Fruit fly (Drosophila melanogaster) ovary, adult (tissue): ENCODE results near the gene Ran-like.

Experiments used
- CG17801 ChIP-seq: fragments of 200-800 bp; optimal IDR thresholded peaks from 2 replicates; lab custom pipeline; 2019; ENCODE audit warnings: missing biosample characterization, mild to moderate bottlenecking, missing genetic modification characterization, moderate library complexity; ENCODE audit not compliant: partially characterized antibody

Gene Ran-like

DNA sequence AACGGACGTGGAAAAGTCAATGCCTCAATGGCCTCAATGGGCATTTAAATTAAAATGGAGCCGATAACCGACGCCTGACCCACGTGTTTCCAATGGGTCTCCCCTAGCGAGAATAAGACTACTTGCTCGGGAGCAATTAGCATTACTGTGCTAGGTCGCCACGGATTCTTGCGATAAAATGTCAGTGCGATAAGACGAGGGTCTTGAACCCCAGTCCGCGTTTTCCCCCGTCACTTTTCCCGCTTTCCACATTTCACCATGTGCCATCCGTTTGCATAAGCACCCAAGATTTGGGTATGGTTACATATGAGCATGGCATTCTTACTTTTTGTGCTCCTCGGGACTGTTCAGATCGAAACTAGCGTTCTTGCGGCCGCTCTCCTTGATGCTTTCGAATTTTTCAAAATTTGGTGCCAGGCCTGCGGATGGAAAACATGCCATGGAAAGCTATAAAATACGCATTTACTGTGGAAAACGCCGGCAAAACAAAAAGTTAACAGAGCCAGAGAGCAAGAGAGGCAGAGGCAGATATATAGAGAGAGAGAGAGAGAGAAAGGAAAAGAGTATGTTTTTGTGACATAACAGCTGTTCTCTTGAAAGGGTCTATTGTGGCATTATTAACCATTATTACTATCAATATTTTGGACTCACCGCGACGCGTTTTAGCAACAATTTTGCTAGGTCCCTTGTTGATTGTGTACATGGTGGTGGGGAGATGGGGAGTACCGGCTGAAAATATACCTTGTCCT lies 22.1 kb upstream of the Ran-like start:
- TF ChIP-seq CG17801 (GFP tag; lab: Kevin White, UChicago) = no peak

DNA sequence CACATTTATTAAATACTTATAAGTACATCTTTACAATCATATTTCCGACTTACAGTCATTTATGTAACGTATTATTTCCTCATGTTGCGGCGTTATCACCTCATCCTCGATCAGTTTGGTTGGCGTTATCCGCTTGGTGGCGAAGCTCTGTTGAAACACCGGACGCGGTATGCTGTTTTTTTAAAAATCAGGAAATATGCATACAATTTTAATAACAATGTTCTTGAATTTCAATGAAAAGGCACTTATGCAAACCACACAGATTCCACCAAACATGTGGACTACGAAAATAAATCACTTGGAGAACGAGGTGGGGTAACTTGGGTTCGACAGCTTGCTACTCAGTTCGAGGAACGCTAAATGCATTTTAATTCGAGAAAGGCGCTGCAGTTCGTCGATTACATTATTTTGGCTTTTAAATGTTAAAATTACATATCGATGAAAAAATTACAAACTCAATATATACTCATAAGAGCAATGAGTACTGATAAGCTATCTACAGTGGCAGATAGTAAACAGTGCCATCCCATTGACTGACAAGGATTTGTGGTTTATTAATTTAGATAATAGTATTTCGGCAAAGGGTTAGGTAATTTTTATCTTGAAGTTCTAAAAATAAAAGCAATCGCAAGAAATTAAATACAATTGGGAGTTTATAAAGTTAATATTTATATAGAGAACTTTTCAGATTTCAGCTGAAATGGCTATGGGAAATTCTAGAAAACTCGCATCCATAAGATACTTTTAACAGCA lies 21.1 kb upstream of the Ran-like start:
- TF ChIP-seq CG17801 (GFP tag; lab: Kevin White, UChicago) = no peak

DNA sequence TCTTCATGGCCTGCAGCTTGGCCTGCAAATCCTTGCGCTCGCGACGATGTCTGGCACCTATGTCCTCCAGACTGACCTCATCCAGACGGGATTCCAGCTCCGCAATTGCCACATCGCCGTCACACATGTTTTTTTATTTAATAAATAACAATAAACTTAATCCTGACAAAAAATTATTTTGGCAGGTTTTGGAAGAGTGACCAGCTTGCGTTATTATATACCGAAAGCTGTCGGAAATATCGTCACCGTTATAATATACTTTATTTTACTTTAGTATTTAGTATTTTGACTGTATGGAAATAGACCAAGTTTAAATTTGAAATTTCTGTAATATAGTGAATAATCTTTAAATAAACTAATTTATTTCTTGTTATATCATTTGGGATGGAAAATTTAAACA lies 19.5 kb upstream of the Ran-like start, which contains the start of gene CG7857:
CG7857 (minus strand) TSS at position 208 of the 400 bp plus-strand sequence.
- no peak for TF ChIP-seq CG17801 (GFP tag; lab: Kevin White, UChicago)

DNA sequence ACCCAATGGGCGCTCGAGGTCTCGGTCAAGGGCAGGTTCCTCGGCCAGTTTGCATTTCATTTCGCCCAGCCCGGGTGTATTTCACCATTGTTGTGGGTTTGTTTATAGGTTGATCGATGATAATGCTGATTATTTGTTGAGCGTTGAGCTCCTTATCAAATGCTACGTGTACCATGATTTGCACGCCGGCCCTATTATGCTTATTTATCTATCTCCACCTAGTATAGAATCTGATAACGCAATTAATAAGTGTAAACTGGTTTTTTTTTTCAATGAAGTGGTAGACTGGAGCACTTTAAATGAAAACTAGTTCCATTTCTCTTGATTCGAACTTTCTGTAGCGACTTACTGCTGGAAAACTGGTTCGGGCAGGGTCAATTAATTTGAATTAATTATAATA lies 17.1 kb upstream of the Ran-like start:
- no peak for TF ChIP-seq CG17801 (GFP tag; lab: Kevin White, UChicago)

DNA sequence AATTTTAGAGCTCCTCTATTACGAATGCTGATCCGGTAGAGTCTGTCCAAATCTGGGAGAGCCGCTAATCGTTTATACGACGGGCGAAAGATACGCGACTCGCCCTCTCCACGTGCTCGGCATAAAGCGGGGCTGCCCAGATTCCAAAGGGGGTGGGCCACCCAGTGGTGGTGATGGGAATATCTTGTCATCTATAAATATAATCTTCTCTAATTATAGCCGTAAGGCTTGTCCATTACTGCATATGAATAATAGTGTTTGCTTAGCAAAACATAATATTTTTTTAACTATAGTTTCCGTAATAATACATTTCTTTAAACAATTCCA lies 16.4 kb upstream of the Ran-like start:
- no peak for TF ChIP-seq CG17801 (GFP tag; lab: Kevin White, UChicago)

DNA sequence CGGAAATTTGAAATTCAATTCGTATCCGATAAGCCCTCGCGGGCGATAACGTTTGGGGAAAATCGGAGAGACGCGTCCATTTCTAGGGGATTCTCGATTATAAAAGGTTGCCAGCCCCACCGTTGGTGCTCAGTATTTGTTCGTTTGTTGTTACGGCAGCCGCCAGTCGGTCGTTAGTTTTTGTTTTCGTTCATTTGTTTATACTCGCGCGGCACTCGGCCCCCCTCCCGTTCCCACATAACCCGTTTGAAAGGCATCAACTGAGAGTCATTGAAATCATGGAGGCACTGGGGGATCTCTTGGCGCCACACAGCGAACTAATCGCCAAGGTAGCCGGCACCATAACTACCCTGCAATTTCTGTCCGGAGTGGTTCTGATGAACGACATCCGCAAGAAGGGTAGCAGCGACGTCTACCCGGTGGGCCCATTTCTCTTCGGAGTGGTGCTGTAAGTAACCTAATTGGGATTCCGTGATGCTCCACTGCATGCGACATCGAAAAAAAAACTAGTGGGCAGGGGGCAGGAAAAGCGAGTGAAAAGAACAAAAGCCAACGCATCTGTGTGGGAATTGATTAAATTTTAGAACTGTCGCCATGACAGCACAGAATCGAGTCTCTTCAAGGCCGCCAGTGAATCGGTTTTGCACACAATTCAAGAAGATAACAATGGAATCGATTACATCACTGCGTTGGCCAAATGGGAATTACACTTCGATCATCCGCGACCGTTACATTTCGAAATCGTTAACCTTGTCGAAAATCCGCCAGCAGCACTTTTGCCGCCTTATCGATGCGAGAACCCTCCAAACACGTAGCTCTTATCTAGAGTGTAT lies 15.8 kb upstream of the Ran-like start, which contains the start of gene CG7272:
CG7272 (plus strand) TSS at position 126 of the 833 bp plus-strand sequence.
- TF ChIP-seq CG17801 (GFP tag; lab: Kevin White, UChicago) = peak; percentile 1

DNA sequence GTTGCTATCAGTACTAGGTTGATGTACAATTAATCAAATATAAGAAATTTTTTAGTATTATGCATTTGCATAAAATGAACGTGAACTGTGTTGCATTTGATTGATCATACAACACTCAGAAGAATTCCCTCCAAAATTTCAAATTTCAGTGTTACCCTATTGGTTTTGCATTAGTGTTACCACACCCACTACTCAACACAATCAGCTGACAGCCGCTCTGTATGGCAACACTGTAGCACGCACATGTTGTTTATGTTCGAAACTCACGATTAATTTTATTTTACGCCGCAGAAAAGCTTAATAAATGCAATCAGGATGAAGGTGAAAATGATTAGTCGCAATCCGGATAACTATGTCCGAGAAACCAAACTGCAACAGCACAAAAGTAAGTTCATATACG lies 13.5 kb upstream of the Ran-like start, which contains the start of gene CG7275:
CG7275 (plus strand) TSS at position 215 of the 400 bp plus-strand sequence.
- TF ChIP-seq CG17801 (GFP tag; lab: Kevin White, UChicago) = no peak

DNA sequence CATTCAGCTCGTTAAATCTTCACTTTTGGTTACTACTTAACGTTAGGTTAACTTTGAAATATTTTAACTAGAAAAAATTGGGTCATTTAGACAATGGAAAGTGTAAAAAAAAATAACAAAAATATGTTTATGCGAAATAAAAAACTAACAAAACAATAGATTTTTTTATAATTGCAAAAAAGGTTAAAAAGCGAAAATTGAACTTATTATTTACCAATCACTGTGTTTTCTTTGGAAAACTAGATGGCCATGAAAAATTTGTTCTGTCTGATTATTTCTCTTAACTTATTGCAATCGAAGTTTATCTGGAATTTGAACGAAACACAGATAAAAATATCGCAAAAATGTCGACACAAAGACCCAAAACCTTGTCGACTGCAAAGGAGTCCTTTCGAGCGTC lies 12.7 kb upstream of the Ran-like start, which contains the start of gene CG7276:
CG7276 (plus strand) TSS at position 301 of the 400 bp plus-strand sequence.
- TF ChIP-seq CG17801 (GFP tag; lab: Kevin White, UChicago) = no peak

DNA sequence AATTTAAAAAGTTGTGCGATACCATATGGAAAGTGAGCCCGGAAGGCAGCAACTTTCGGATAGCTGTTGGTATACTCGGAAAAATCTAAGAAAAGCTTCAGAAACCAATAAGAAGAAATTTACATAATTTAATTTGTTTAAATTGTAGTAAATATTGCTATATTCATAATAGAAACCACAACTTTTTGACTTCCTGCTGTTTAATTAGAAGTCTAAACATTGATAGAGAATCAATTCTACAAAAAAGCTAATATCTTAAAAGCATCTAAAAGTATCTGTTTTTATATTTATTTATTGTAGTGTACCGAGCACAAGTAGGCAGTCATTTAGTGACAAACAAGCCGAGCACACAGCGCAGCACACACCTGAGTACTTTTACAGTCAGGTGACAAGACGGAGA lies 11.1 kb upstream of the Ran-like start, which contains the start of gene CG13455:
CG13455 (plus strand) TSS at position 301 of the 400 bp plus-strand sequence.
- no peak for TF ChIP-seq CG17801 (GFP tag; lab: Kevin White, UChicago)

DNA sequence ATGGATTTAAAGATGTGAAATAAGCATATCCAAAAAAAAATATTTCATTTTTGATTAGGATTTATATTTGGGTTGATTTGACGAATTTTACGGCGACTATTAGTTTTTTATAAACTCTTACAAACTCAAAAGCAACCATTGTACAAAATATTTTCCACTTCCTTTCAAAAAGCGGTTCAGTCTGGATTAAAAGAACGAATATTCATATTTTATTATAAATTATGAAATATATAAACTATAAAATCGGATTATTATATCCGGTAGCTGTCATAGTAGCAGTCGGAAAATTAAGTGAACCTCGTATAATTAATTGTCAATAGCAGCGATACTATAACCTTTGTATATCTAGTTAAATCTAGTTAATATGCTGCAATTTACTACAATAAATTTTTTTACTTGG lies 10.2 kb upstream of the Ran-like start, which contains the start of gene CG12355:
CG12355 (minus strand) TSS at position 101 of the 400 bp plus-strand sequence.
- TF ChIP-seq CG17801 (GFP tag; lab: Kevin White, UChicago) = no peak

DNA sequence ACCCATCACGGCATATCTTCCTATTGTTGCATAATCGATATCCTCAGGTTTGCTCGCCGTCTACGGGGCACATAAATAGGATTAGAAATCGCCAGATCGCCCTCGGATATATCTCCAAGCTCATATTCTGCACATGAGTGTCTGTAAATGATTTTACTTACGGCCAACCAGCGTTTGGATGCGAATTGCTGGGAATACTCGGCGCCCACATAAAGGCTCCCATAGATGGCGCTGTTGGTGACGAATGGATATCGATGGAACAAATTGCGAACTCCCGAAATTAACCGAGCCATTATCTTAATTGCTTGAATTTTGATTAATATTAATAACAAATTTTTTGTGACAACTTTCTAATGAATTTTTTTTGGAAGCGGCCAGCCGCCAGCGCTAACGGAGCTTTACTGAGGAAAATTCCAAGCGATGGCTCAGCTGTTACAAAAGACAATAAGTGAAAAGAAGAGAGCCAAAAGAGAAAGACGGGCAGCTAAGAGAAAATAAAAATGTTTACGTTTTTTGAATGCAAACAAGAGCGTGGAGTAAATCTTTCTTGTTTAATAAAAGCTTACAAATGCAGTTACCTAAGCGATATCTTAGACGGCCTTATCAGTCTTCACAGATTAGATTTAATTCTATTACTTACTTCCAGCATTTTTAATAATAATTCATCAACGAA lies 9.5 kb upstream of the Ran-like start:
- TF ChIP-seq CG17801 (GFP tag; lab: Kevin White, UChicago) = no peak

DNA sequence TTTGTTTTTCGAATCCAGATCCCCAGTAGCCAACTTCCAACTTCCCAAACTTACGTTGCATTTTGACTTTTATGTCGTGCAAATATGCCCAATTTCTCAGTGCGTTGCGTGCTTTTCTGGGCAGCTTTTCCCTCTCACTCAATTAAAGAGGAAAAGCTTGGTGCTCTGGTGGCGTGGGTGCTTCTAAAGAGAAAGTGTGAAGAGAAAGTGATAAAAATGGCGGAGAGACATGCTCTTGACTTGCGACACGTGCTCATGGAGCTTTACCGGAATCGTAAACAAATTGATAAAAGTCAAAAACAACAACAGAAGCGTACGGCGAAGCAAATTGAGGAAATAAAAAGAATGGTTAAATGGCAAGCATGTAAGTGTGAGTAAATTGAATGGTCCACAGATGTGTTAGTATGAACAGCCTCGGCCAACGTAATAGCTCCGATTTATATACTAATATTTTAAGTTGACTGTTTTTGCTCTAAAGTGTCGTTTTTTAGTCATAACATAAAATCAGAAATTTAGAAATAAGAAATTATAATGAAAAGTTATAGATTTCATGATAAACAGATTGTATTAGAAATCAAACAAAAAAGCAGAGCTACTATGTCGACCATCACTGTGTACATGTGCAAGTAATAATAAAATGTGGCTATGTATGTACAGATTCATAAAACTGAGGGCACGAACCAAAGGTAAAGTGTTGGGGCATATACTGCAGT lies 8.8 kb upstream of the Ran-like start:
- TF ChIP-seq CG17801 (GFP tag; lab: Kevin White, UChicago) = peak; percentile 17

DNA sequence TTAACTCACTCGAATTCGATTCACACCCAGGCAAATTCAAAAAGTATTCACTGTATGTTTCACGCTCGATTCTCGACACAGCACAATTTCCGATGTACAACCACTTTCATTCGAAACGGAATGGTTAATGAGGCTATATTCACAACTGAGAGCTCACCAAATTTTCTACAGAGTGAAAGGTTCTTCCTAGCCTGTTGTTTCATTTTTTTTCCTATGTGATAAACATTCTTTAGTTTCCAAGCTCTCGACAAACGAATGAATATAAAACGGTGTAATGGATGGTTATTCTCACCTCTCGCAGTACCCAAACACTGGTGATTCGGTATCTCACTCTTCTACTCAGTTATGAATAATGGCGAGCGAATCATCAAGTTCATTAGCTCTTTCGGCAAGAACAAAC lies 11.2 kb downstream of the Ran-like start, which contains the start of gene cocoon:
cocoon (minus strand) TSS at position 101 of the 400 bp plus-strand sequence.
- TF ChIP-seq CG17801 (GFP tag; lab: Kevin White, UChicago) = no peak
